Comparison of ENCODE assay signal across 6 worm cellular contexts in genomic region chrX:3968209-3968960, ce11.
TF ChIP-seq lines count a peak whose summit lies in the region.

TSS of gene C16B8.3 (minus strand) at chrX:3968634.

TF ChIP-seq in whole organism, L1 larva, 84 proteins besides CTCF, POLR2A, EP300 and RAD21 (continues in another document):
- TF ChIP-seq pqm-1 (tag; optimal IDR thresholded peaks at IDR 0.05; lab: Kevin White, UChicago) (no peak), ceh-90 (tag; optimal IDR thresholded peaks at IDR 0.05; lab: Kevin White, UChicago) (no peak), mdl-1 (tag; optimal IDR thresholded peaks at IDR 0.05; lab: Kevin White, UChicago) (peak in 1 of 2 experiments; percentile 3), hlh-4 (tag; optimal IDR thresholded peaks at IDR 0.05; lab: Kevin White, UChicago) (no peak), nhr-84 (tag; optimal IDR thresholded peaks at IDR 0.05; lab: Kevin White, UChicago) (no peak), lin-35 (GFP tag; optimal IDR thresholded peaks at IDR 0.05; lab: Kevin White, UChicago) (peak in 1 of 2 experiments; percentile 23), fkh-8 (tag; optimal IDR thresholded peaks at IDR 0.05; lab: Kevin White, UChicago) (no peak), blmp-1 (tag; optimal IDR thresholded peaks at IDR 0.05; lab: Kevin White, UChicago) (no peak), ceh-88 (GFP tag; IDR thresholded peaks at IDR 0.05; lab: Robert Waterston, UW) (no peak), nhr-11 (tag; optimal IDR thresholded peaks at IDR 0.05; lab: Kevin White, UChicago) (no peak), nhr-19 (GFP tag; conservative IDR thresholded peaks at IDR 0.05; lab: Robert Waterston, UW) (no peak), grh-1 (GFP tag; IDR thresholded peaks at IDR 0.05; lab: Robert Waterston, UW) (no peak), unc-86 (tag; optimal IDR thresholded peaks at IDR 0.05; lab: Kevin White, UChicago) (no peak), ama-1 (optimal IDR thresholded peaks at IDR 0.05; lab: Kevin White, UChicago) (no peak), snu-23 (GFP tag; optimal IDR thresholded peaks at IDR 0.05; lab: Kevin White, UChicago) (no peak), F16B12.6 (tag; optimal IDR thresholded peaks at IDR 0.05; lab: Kevin White, UChicago) (no peak)

TF ChIP-seq in whole organism, L2 larva, 48 proteins besides CTCF, POLR2A, EP300 and RAD21:
- TF ChIP-seq snpc-4 (tag; optimal IDR thresholded peaks at IDR 0.05; lab: Kevin White, UChicago) (no peak), F13H6.1 (tag; optimal IDR thresholded peaks at IDR 0.05; lab: Kevin White, UChicago) (peak; percentile 2), fos-1 (tag; optimal IDR thresholded peaks at IDR 0.05; lab: Kevin White, UChicago) (peak; percentile 67), sma-9 (GFP tag; optimal IDR thresholded peaks at IDR 0.05; lab: Kevin White, UChicago) (peak; percentile 27), sma-9 (tag; optimal IDR thresholded peaks at IDR 0.05; lab: Kevin White, UChicago) (no peak), sma-3 (GFP tag; optimal IDR thresholded peaks at IDR 0.05; lab: Kevin White, UChicago) (no peak), gmeb-1 (tag; optimal IDR thresholded peaks at IDR 0.05; lab: Kevin White, UChicago) (peak; percentile 37), R02D3.7 (tag; optimal IDR thresholded peaks at IDR 0.05; lab: Kevin White, UChicago) (no peak), mdl-1 (tag; optimal IDR thresholded peaks at IDR 0.05; lab: Kevin White, UChicago) (peak in 1 of 2 experiments; percentile 11), dmd-4 (tag; optimal IDR thresholded peaks at IDR 0.05; lab: Kevin White, UChicago) (no peak), crh-2 (tag; optimal IDR thresholded peaks at IDR 0.05; lab: Kevin White, UChicago) (peak; percentile 61)

TF ChIP-seq in whole organism, L3 larva, 47 proteins besides CTCF, POLR2A, EP300 and RAD21:
- TF ChIP-seq jun-1 (tag; optimal IDR thresholded peaks at IDR 0.05; lab: Kevin White, UChicago) (peak; percentile 60), elt-2 (tag; optimal IDR thresholded peaks at IDR 0.05; lab: Kevin White, UChicago) (peak; percentile 87), unc-39 (tag; optimal IDR thresholded peaks at IDR 0.05; lab: Kevin White, UChicago) (no peak), ceh-28 (tag; optimal IDR thresholded peaks at IDR 0.05; lab: Kevin White, UChicago) (peak; percentile 5), pqm-1 (tag; optimal IDR thresholded peaks at IDR 0.05; lab: Kevin White, UChicago) (peak; percentile 80), pha-4 (tag; optimal IDR thresholded peaks at IDR 0.05; lab: Kevin White, UChicago) (peak; percentile 53), egl-5 (tag; optimal IDR thresholded peaks at IDR 0.05; lab: Kevin White, UChicago) (no peak), ZK546.5 (tag; optimal IDR thresholded peaks at IDR 0.05; lab: Kevin White, UChicago) (no peak)

TF ChIP-seq in whole organism, L4 larva, 104 proteins besides CTCF, POLR2A, EP300 and RAD21 (continues in another document):
- TF ChIP-seq ceh-62 (tag; optimal IDR thresholded peaks at IDR 0.05; lab: Kevin White, UChicago): no peak
- TF ChIP-seq T26A8.4 (GFP tag; IDR thresholded peaks at IDR 0.05; lab: Robert Waterston, UW): no peak
- peak; percentile 37 for TF ChIP-seq nhr-48 (tag; optimal IDR thresholded peaks at IDR 0.05; lab: Kevin White, UChicago)
- peak; percentile 36 for TF ChIP-seq set-16 (GFP tag; IDR thresholded peaks at IDR 0.05; lab: Robert Waterston, UW)
- peak; percentile 48 for TF ChIP-seq hlh-30 (tag; optimal IDR thresholded peaks at IDR 0.05; lab: Kevin White, UChicago; ENCODE audit: insufficient read depth)
- no peak for TF ChIP-seq spr-3 (GFP tag; optimal IDR thresholded peaks at IDR 0.05; lab: Kevin White, UChicago)
- no peak for TF ChIP-seq daf-16 (GFP tag; optimal IDR thresholded peaks at IDR 0.05; lab: Kevin White, UChicago)
- TF ChIP-seq daf-16 (tag; optimal IDR thresholded peaks at IDR 0.05; lab: Kevin White, UChicago): peak; percentile 66
- no peak for TF ChIP-seq aly-2 (tag; optimal IDR thresholded peaks at IDR 0.05; lab: Kevin White, UChicago)
- TF ChIP-seq lsy-2 (tag; optimal IDR thresholded peaks at IDR 0.05; lab: Kevin White, UChicago): no peak
- no peak for TF ChIP-seq ztf-11 (tag; optimal IDR thresholded peaks at IDR 0.05; lab: Kevin White, UChicago)
- TF ChIP-seq nhr-6 (tag; optimal IDR thresholded peaks at IDR 0.05; lab: Kevin White, UChicago): peak; percentile 69
- no peak for TF ChIP-seq ceh-44 (GFP tag; IDR thresholded peaks at IDR 0.05; lab: Robert Waterston, UW)
- TF ChIP-seq daf-8 (GFP tag; IDR thresholded peaks at IDR 0.05; lab: Robert Waterston, UW): no peak
- TF ChIP-seq arid-1 (GFP tag; conservative IDR thresholded peaks at IDR 0.05; lab: Robert Waterston, UW): no peak
- no peak for TF ChIP-seq F49E8.2 (tag; optimal IDR thresholded peaks at IDR 0.05; lab: Kevin White, UChicago; ENCODE audit: borderline replicate concordance)
- peak; percentile 65 for TF ChIP-seq dmd-6 (GFP tag; IDR thresholded peaks at IDR 0.05; lab: Robert Waterston, UW)
- TF ChIP-seq zip-2 (tag; optimal IDR thresholded peaks at IDR 0.05; lab: Kevin White, UChicago): no peak
- TF ChIP-seq unc-62 (GFP tag; optimal IDR thresholded peaks at IDR 0.05 in 1 of 2; lab: Kevin White, UChicago): no peak
- no peak for TF ChIP-seq unc-62 (tag; optimal IDR thresholded peaks at IDR 0.05; lab: Kevin White, UChicago)
- no peak for TF ChIP-seq ZK337.2 (GFP tag; IDR thresholded peaks at IDR 0.05; lab: Robert Waterston, UW)

TF ChIP-seq in whole organism, late embryonic, 69 proteins besides CTCF, POLR2A, EP300 and RAD21:
- TF ChIP-seq elt-2 (tag; optimal IDR thresholded peaks at IDR 0.05; lab: Kevin White, UChicago) (peak; percentile 28), elt-4 (tag; optimal IDR thresholded peaks at IDR 0.05; lab: Kevin White, UChicago) (no peak), ceh-34 (tag; optimal IDR thresholded peaks at IDR 0.05; lab: Kevin White, UChicago) (no peak), pat-9 (tag; optimal IDR thresholded peaks at IDR 0.05; lab: Kevin White, UChicago) (no peak)

TF ChIP-seq in whole organism, young adult, 124 proteins besides CTCF, POLR2A, EP300 and RAD21 (continues in another document):
- TF ChIP-seq lin-26 (GFP tag; IDR thresholded peaks at IDR 0.05; lab: Robert Waterston, UW) (0 out of 2 replicates have a peak, but pooled peaks have one; percentile 19), hlh-12 (tag; optimal IDR thresholded peaks at IDR 0.05; lab: Kevin White, UChicago) (no peak), snpc-4 (GFP tag; optimal IDR thresholded peaks at IDR 0.05; lab: Kevin White, UChicago) (no peak), snpc-4 (tag; optimal IDR thresholded peaks at IDR 0.05; lab: Kevin White, UChicago) (no peak), mel-28 (tag; optimal IDR thresholded peaks at IDR 0.05; lab: Kevin White, UChicago; ENCODE audit: borderline replicate concordance) (no peak), ceh-40 (GFP tag; IDR thresholded peaks at IDR 0.05; lab: Robert Waterston, UW) (no peak), nfyb-1 (GFP tag; IDR thresholded peaks at IDR 0.05; lab: Robert Waterston, UW) (peak; percentile 42; the same call in 1 of the 2 replicates), unc-130 (GFP tag; optimal IDR thresholded peaks at IDR 0.05; lab: Kevin White, UChicago) (no peak), D2030.7 (GFP tag; IDR thresholded peaks at IDR 0.05; lab: Robert Waterston, UW) (no peak), C06A6.2 (GFP tag; conservative IDR thresholded peaks at IDR 0.05; lab: Robert Waterston, UW) (no peak), ztf-25 (GFP tag; IDR thresholded peaks at IDR 0.05; lab: Robert Waterston, UW) (no peak), F49E8.2 (tag; optimal IDR thresholded peaks at IDR 0.05; lab: Kevin White, UChicago; ENCODE audit: insufficient read depth) (no peak), Y95B8A.8 (GFP tag; IDR thresholded peaks at IDR 0.05; lab: Robert Waterston, UW) (no peak), xnd-1 (tag; optimal IDR thresholded peaks at IDR 0.05; lab: Kevin White, UChicago) (no peak), C17E4.6 (GFP tag; IDR thresholded peaks at IDR 0.05; lab: Robert Waterston, UW) (no peak), repo-1 (tag; optimal IDR thresholded peaks at IDR 0.05; lab: Kevin White, UChicago) (peak; percentile 6), Y67H2A.10 (GFP tag; conservative IDR thresholded peaks at IDR 0.05; lab: Robert Waterston, UW) (no peak), rpc-1 (optimal IDR thresholded peaks at IDR 0.05; lab: Kevin White, UChicago) (no peak), rpc-1 (tag; optimal IDR thresholded peaks at IDR 0.05; lab: Kevin White, UChicago) (no peak), Y53G8AR.9 (GFP tag; conservative IDR thresholded peaks at IDR 0.05; lab: Robert Waterston, UW) (0 out of 2 replicates have a peak, but pooled peaks have one; percentile 45), aptf-3 (GFP tag; IDR thresholded peaks at IDR 0.05; lab: Robert Waterston, UW) (no peak), fkh-3 (tag; optimal IDR thresholded peaks at IDR 0.05; lab: Kevin White, UChicago) (no peak), Y79H2A.3 (GFP tag; conservative IDR thresholded peaks at IDR 0.05; lab: Robert Waterston, UW) (no peak), K11D2.4 (GFP tag; IDR thresholded peaks at IDR 0.05; lab: Robert Waterston, UW) (no peak), unc-62 (GFP tag; optimal IDR thresholded peaks at IDR 0.05; lab: Kevin White, UChicago) (no peak), him-1 (tag; optimal IDR thresholded peaks at IDR 0.05; lab: Kevin White, UChicago) (no peak), nhr-80 (tag; optimal IDR thresholded peaks at IDR 0.05; lab: Kevin White, UChicago) (peak; percentile 69), ztf-18 (tag; optimal IDR thresholded peaks at IDR 0.05; lab: Kevin White, UChicago) (no peak), nhr-27 (tag; optimal IDR thresholded peaks at IDR 0.05; lab: Kevin White, UChicago) (no peak), gei-17 (GFP tag; optimal IDR thresholded peaks at IDR 0.05; lab: Kevin White, UChicago) (no peak), sea-2 (GFP tag; IDR thresholded peaks at IDR 0.05; lab: Robert Waterston, UW) (no peak), madf-8 (GFP tag; conservative IDR thresholded peaks at IDR 0.05; lab: Robert Waterston, UW) (no peak), tlf-1 (GFP tag; optimal IDR thresholded peaks at IDR 0.05; lab: Kevin White, UChicago) (no peak), ztf-3 (GFP tag; optimal IDR thresholded peaks at IDR 0.05; lab: Kevin White, UChicago) (no peak), tbp1 (GFP tag; optimal IDR thresholded peaks at IDR 0.05; lab: Kevin White, UChicago) (no peak), mes-4 (tag; optimal IDR thresholded peaks at IDR 0.05; lab: Kevin White, UChicago) (no peak), hmg-20 (GFP tag; IDR thresholded peaks at IDR 0.05; lab: Robert Waterston, UW) (no peak), mxl-1 (tag; optimal IDR thresholded peaks at IDR 0.05; lab: Kevin White, UChicago) (no peak), mcd-1 (GFP tag; IDR thresholded peaks at IDR 0.05; lab: Robert Waterston, UW) (no peak), cebp-1 (GFP tag; IDR thresholded peaks at IDR 0.05; lab: Robert Waterston, UW) (no peak), cebp-1 (tag; optimal IDR thresholded peaks at IDR 0.05; lab: Kevin White, UChicago) (peak; percentile 57), madf-6 (GFP tag; IDR thresholded peaks at IDR 0.05; lab: Robert Waterston, UW) (no peak), athp-1 (tag; optimal IDR thresholded peaks at IDR 0.05; lab: Kevin White, UChicago) (no peak)
